Fruit fly (Drosophila melanogaster) whole organism, pupa: Measurements from ENCODE around the gene ECSIT.

Experiments used
- CG34367 ChIP-seq: fragments of 200-800 bp; sonication (Bioruptor generic); optimal IDR thresholded peaks from 2 replicates; lab custom pipeline; 2018; ENCODE audit warnings: missing biosample characterization, mild to moderate bottlenecking, missing genetic modification characterization
- EcR ChIP-seq: fragments of 200-800 bp; sonication (Bioruptor generic); optimal IDR thresholded peaks from 3 replicates; lab custom pipeline; 2019; ENCODE audit warnings: missing biosample characterization, missing genetic modification characterization, mild to moderate bottlenecking, moderate library complexity, missing genetic modification reagents
- Pif1A ChIP-seq: fragments of 200-800 bp; sonication (Bioruptor generic); optimal IDR thresholded peaks from 3 replicates; lab custom pipeline; 2016; ENCODE audit warnings: missing biosample characterization, missing genetic modification characterization

DNA sequence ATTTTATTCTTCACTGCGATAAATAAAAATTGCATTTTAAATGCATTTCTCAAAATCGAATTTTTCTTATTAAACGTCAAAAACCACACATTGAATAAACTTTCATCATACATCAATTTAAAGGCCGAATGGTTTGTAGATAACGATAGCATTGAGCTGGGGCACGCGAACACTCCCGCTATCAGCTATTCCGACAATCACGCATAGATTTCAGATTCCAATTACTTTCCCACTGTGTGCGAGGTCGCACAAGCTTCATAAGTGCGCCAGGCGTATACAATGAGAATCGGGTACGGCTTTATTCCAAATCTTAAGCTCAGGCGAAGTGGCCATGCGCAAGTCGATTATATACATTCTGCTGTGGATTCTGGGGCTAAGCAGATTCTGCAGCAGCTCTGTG, 34.6 kb upstream of the ECSIT start, which contains the start of gene CG46303:
- no peak for TF ChIP-seq CG34367 (tag; lab: Kevin White, UChicago)
- no peak for TF ChIP-seq Pif1A (GFP tag; lab: Kevin White, UChicago)
- TF ChIP-seq EcR (GFP tag; lab: Kevin White, UChicago): no peak
